Fruit fly (Drosophila melanogaster) whole organism, embryonic: ENCODE results near the gene NFAT.

Source experiments
- Atf-2 ChIP-seq: fragments of 200-800 bp; sonication (Bioruptor generic); optimal IDR thresholded peaks from 2 replicates; lab custom pipeline; 2016; ENCODE audit warnings: missing biosample characterization, missing genetic modification characterization
- BEAF-32 ChIP-seq: fragments of 200-800 bp; sonication (Bioruptor generic); optimal IDR thresholded peaks from 3 replicates; lab custom pipeline; 2017; ENCODE audit warnings: missing biosample characterization, missing genetic modification characterization, mild to moderate bottlenecking, moderate library complexity, missing genetic modification reagents
- Bdp1 ChIP-seq: fragments of 200-800 bp; sonication (Bioruptor generic); optimal IDR thresholded peaks from 3 replicates; lab custom pipeline; 2016; ENCODE audit warnings: missing biosample characterization, missing genetic modification characterization
- CG10274 ChIP-seq: fragments of 200-800 bp; sonication (Bioruptor generic); optimal IDR thresholded peaks from 3 replicates; lab custom pipeline; 2017; ENCODE audit warnings: missing biosample characterization, mild to moderate bottlenecking, missing genetic modification characterization
- CG11695 ChIP-seq: fragments of 200-800 bp; sonication (Bioruptor generic); IDR thresholded peaks from 3 replicates; pipeline ENCODE4 v1.3.6; 2022; ENCODE audit warnings: missing biosample characterization, missing genetic modification characterization
- CG16779 ChIP-seq: fragments of 200-800 bp; sonication (Bioruptor generic); IDR thresholded peaks from 2 replicates; pipeline ENCODE4 v1.3.6; 2022; ENCODE audit warnings: missing biosample characterization, missing genetic modification characterization
- CG16863 ChIP-seq: fragments of 200-800 bp; sonication (Bioruptor generic); optimal IDR thresholded peaks from 3 replicates; lab custom pipeline; 2016; ENCODE audit warnings: missing biosample characterization, missing genetic modification characterization
- CG17359 ChIP-seq: fragments of 200-800 bp; sonication (Bioruptor generic); optimal IDR thresholded peaks from 3 replicates; lab custom pipeline; 2018; ENCODE audit warnings: missing biosample characterization, mild to moderate bottlenecking, missing genetic modification characterization, moderate library complexity
- CG17361 ChIP-seq: fragments of 200-800 bp; sonication (Bioruptor generic); IDR thresholded peaks from 3 replicates; pipeline ENCODE4 v1.3.6; 2022; ENCODE audit warnings: missing biosample characterization, missing genetic modification characterization
- CG17802 ChIP-seq: fragments of 200-800 bp; sonication (Bioruptor generic); optimal IDR thresholded peaks from 2 replicates; lab custom pipeline; 2018; ENCODE audit warnings: missing biosample characterization, mild to moderate bottlenecking, missing genetic modification characterization, moderate library complexity
- CG4820 ChIP-seq: fragments of 200-800 bp; sonication (Bioruptor generic); optimal IDR thresholded peaks from 3 replicates; lab custom pipeline; 2016; ENCODE audit warnings: missing biosample characterization, missing genetic modification characterization
- CG5245 ChIP-seq: fragments of 200-800 bp; sonication (Bioruptor generic); optimal IDR thresholded peaks from 3 replicates; lab custom pipeline; 2016; ENCODE audit warnings: missing biosample characterization, missing genetic modification characterization
- CG7556 ChIP-seq: fragments of 200-800 bp; sonication (Bioruptor generic); optimal IDR thresholded peaks from 2 replicates; lab custom pipeline; 2017; ENCODE audit warnings: missing biosample characterization, mild to moderate bottlenecking, missing genetic modification characterization
- CG8281 ChIP-seq: fragments of 200-800 bp; sonication (Bioruptor generic); optimal IDR thresholded peaks from 2 replicates; lab custom pipeline; 2018; ENCODE audit warnings: missing biosample characterization, mild to moderate bottlenecking, missing genetic modification characterization, moderate library complexity
- CG9215 ChIP-seq: fragments of 200-800 bp; sonication (Bioruptor generic); IDR thresholded peaks from 2 replicates; pipeline ENCODE4 v1.3.6; 2022; ENCODE audit warnings: missing biosample characterization, missing genetic modification characterization
- CG9932 ChIP-seq: fragments of 200-800 bp; sonication (Bioruptor generic); IDR thresholded peaks from 2 replicates; pipeline ENCODE4 v1.3.6; 2022; ENCODE audit warnings: missing biosample characterization, missing genetic modification characterization
- Dfd ChIP-seq, 2 experiments: fragments of >200 bp; optimal IDR thresholded peaks; 2 replicates each; lab custom pipeline; 2017; ENCODE audit warnings: missing biosample characterization in 2 of 2, missing genetic modification characterization in 2 of 2
- Fer2 ChIP-seq: fragments of 200-800 bp; sonication (Bioruptor generic); optimal IDR thresholded peaks from 2 replicates; lab custom pipeline; 2018; ENCODE audit warnings: missing biosample characterization, mild to moderate bottlenecking, missing genetic modification characterization, moderate library complexity
- HHEX ChIP-seq: fragments of 200-800 bp; sonication (Bioruptor generic); optimal IDR thresholded peaks from 3 replicates; lab custom pipeline; 2017; ENCODE audit warnings: missing biosample characterization, mild to moderate bottlenecking, missing genetic modification characterization, missing genetic modification reagents
- Hey ChIP-seq: fragments of 200-800 bp; sonication (Bioruptor generic); optimal IDR thresholded peaks from 3 replicates; lab custom pipeline; 2018; ENCODE audit warnings: missing biosample characterization, mild to moderate bottlenecking, missing genetic modification characterization
- HmgD ChIP-seq: fragments of 200-800 bp; sonication (Bioruptor generic); optimal IDR thresholded peaks from 3 replicates; lab custom pipeline; 2016; ENCODE audit warnings: missing biosample characterization, missing genetic modification characterization
- NFAT ChIP-seq: fragments of 200-800 bp; sonication (Bioruptor generic); IDR thresholded peaks from 2 replicates; pipeline ENCODE4 v1.3.6; 2022; ENCODE audit warnings: missing biosample characterization, missing genetic modification characterization
- NfI ChIP-seq: fragments of 200-800 bp; sonication (Bioruptor generic); optimal IDR thresholded peaks from 3 replicates; lab custom pipeline; 2018; ENCODE audit warnings: missing biosample characterization, mild to moderate bottlenecking, missing genetic modification characterization, moderate library complexity
- Ravus ChIP-seq: fragments of 200-800 bp; sonication (Bioruptor generic); IDR thresholded peaks from 2 replicates; pipeline ENCODE4 v1.3.6; 2022; ENCODE audit warnings: missing biosample characterization, missing genetic modification characterization
- Side ChIP-seq: fragments of 200-800 bp; sonication (Bioruptor generic); optimal IDR thresholded peaks from 2 replicates; lab custom pipeline; 2016; ENCODE audit warnings: missing biosample characterization, missing genetic modification characterization
- Sox100B ChIP-seq: fragments of 200-800 bp; sonication (Bioruptor generic); optimal IDR thresholded peaks from 3 replicates; lab custom pipeline; 2018; ENCODE audit warnings: missing biosample characterization, mild to moderate bottlenecking, missing genetic modification characterization
- Sry-β ChIP-seq: fragments of 200-800 bp; sonication (Bioruptor generic); optimal IDR thresholded peaks from 2 replicates; lab custom pipeline; 2018; ENCODE audit warnings: missing biosample characterization, mild to moderate bottlenecking, missing genetic modification characterization, moderate library complexity
- Vsx1 ChIP-seq: fragments of 200-800 bp; sonication (Bioruptor generic); optimal IDR thresholded peaks from 2 replicates; lab custom pipeline; 2017; ENCODE audit warnings: missing biosample characterization, mild to moderate bottlenecking, missing genetic modification characterization, missing genetic modification reagents
- ato ChIP-seq: fragments of 200-800 bp; sonication (Bioruptor generic); IDR thresholded peaks from 2 replicates; pipeline ENCODE4 v1.3.6; 2022; ENCODE audit warnings: missing biosample characterization, missing genetic modification characterization; ENCODE audit not compliant: partially characterized antibody
- az2 ChIP-seq: fragments of 200-800 bp; sonication (Bioruptor generic); optimal IDR thresholded peaks from 3 replicates; lab custom pipeline; 2016; ENCODE audit warnings: missing biosample characterization, missing genetic modification characterization
- cato ChIP-seq: fragments of 200-800 bp; sonication (Bioruptor generic); optimal IDR thresholded peaks from 2 replicates; lab custom pipeline; 2016; ENCODE audit warnings: missing biosample characterization, missing genetic modification characterization, borderline replicate concordance
- caup ChIP-seq: fragments of 200-800 bp; sonication (Bioruptor generic); optimal IDR thresholded peaks from 3 replicates; lab custom pipeline; 2017; ENCODE audit warnings: missing biosample characterization, mild to moderate bottlenecking, missing genetic modification characterization, moderate library complexity; ENCODE audit not compliant: severe bottlenecking
- cg ChIP-seq: fragments of 200-800 bp; sonication (Bioruptor generic); optimal IDR thresholded peaks from 3 replicates; lab custom pipeline; 2019; ENCODE audit warnings: missing biosample characterization, mild to moderate bottlenecking, missing genetic modification characterization, moderate library complexity
- chinmo ChIP-seq: fragments of 200-800 bp; sonication (Bioruptor generic); IDR thresholded peaks from 4 replicates; pipeline ENCODE4 v1.3.6; 2022; ENCODE audit warnings: missing biosample characterization, missing genetic modification characterization; ENCODE audit not compliant: partially characterized antibody
- esg ChIP-seq: fragments of 200-800 bp; sonication (Bioruptor generic); conservative IDR thresholded peaks from 2 replicates; pipeline ENCODE4 v1.3.6; 2022; ENCODE audit warnings: missing biosample characterization, missing genetic modification characterization
- ewg ChIP-seq: fragments of 200-800 bp; sonication (Bioruptor generic); optimal IDR thresholded peaks from 3 replicates; lab custom pipeline; 2017; ENCODE audit warnings: mild to moderate bottlenecking, missing biosample characterization, missing genetic modification reagents, missing genetic modification characterization
- fd3F ChIP-seq: fragments of 200-800 bp; sonication (Bioruptor generic); optimal IDR thresholded peaks from 2 replicates; lab custom pipeline; 2018; ENCODE audit warnings: missing biosample characterization, mild to moderate bottlenecking, missing genetic modification characterization, moderate library complexity
- ken ChIP-seq: fragments of 200-800 bp; sonication (Bioruptor generic); IDR thresholded peaks from 3 replicates; pipeline ENCODE4 v1.3.6; 2022; ENCODE audit warnings: missing biosample characterization, missing genetic modification characterization
- maf-S ChIP-seq: fragments of 200-800 bp; sonication (Bioruptor generic); optimal IDR thresholded peaks from 2 replicates; lab custom pipeline; 2016; ENCODE audit warnings: missing biosample characterization, missing genetic modification characterization
- otp ChIP-seq: fragments of 200-800 bp; sonication (Bioruptor generic); IDR thresholded peaks from 3 replicates; pipeline ENCODE4, ENCODE4 v1.3.6; 2022; ENCODE audit warnings: missing biosample characterization, missing genetic modification characterization
- p53 ChIP-seq: fragments of 200-800 bp; sonication (Bioruptor generic); optimal IDR thresholded peaks from 2 replicates; lab custom pipeline; 2016; ENCODE audit warnings: missing biosample characterization, missing genetic modification characterization
- salm ChIP-seq: fragments of 200-800 bp; sonication (Bioruptor generic); optimal IDR thresholded peaks from 2 replicates; lab custom pipeline; 2018; ENCODE audit warnings: missing biosample characterization, mild to moderate bottlenecking, missing genetic modification characterization
- so ChIP-seq: fragments of 200-800 bp; sonication (Bioruptor generic); IDR thresholded peaks from 3 replicates; pipeline ENCODE4 v1.3.6; 2022; ENCODE audit warnings: missing biosample characterization, missing genetic modification characterization
- stwl ChIP-seq: fragments of 200-800 bp; sonication (Bioruptor generic); optimal IDR thresholded peaks from 3 replicates; lab custom pipeline; 2018; ENCODE audit warnings: missing biosample characterization, mild to moderate bottlenecking, missing genetic modification characterization, moderate library complexity
- trem ChIP-seq: fragments of 200-800 bp; optimal IDR thresholded peaks from 3 replicates; lab custom pipeline; 2019; ENCODE audit warnings: missing biosample characterization, mild to moderate bottlenecking, missing genetic modification characterization, moderate library complexity
- vnd ChIP-seq: fragments of 200-800 bp; sonication (Bioruptor generic); IDR thresholded peaks from 3 replicates; pipeline ENCODE4 v1.3.6; 2022; ENCODE audit warnings: missing biosample characterization, missing genetic modification characterization; ENCODE audit not compliant: partially characterized antibody
- yki ChIP-seq: fragments of >200 bp; optimal IDR thresholded peaks from 3 replicates; lab custom pipeline; 2018
- zfh2 ChIP-seq: fragments of 200-800 bp; sonication (Bioruptor generic); optimal IDR thresholded peaks from 2 replicates; lab custom pipeline; 2016; ENCODE audit warnings: missing biosample characterization, missing genetic modification characterization

The NFAT gene

DNA sequence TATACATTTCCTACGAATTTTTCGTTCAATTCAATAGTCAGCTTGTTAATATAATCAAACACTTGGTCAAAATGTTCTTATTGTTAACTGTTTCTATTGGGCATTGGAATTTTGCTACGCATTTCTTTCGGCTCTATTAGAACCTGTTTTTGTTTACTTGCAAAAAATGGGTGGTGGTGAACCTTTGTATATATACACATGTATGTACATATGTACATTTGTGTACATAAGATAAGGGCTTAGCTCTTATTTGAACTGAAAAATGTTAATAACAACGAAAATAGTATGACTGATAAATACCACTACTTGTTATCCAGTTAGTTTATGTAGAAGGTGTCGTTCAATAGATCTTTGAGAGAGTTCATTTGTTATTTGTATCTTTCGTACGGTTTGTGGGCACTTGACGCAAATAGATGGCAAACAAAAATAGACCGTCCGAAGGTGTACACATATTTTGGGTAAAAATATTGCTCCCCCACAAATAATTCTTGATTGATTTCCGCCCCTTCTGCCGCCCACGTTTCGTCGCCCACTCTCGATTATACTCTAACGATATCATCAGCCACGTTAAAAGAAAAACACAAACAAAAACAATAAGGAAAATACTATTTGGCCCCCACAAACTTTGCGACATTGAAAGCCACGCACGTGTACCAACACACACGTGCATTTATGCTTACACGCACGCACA is 1.5 kb downstream of the NFAT start (continued):
- 0 out of 3 replicates have a peak, but pooled peaks have one; percentile 7 for TF ChIP-seq CG11695 (GFP tag; lab: Robert Waterston, UW)
- peak; percentile 27 for TF ChIP-seq CG17359 (tag; lab: Kevin White, UChicago)
- TF ChIP-seq NFAT (GFP tag; lab: Robert Waterston, UW) = peak; percentile 56; the same call in 1 of the 2 replicates
- no peak for TF ChIP-seq az2 (GFP tag; lab: Kevin White, UChicago)
- TF ChIP-seq HmgD (GFP tag; lab: Kevin White, UChicago) = no peak
- TF ChIP-seq trem (tag; lab: Kevin White, UChicago) = no peak
- TF ChIP-seq CG16779 (GFP tag; lab: Robert Waterston, UW) = no peak
- peak; percentile 73 for TF ChIP-seq caup (GFP tag; lab: Kevin White, UChicago)
- no peak for TF ChIP-seq CG17361 (GFP tag; lab: Robert Waterston, UW)
- peak; percentile 61 for TF ChIP-seq HHEX (GFP tag; lab: Kevin White, UChicago)
- TF ChIP-seq Ravus (GFP tag; lab: Robert Waterston, UW) = no peak
- TF ChIP-seq, all 482 proteins: peak for 85

- TF ChIP-seq zfh2 (GFP tag; lab: Kevin White, UChicago) = peak; percentile 78
- peak; percentile 62 for TF ChIP-seq esg
- TF ChIP-seq Hey (tag; lab: Kevin White, UChicago) = peak; percentile 61
- TF ChIP-seq so (GFP tag; lab: Robert Waterston, UW) = peak; percentile 83
- peak; percentile 71 for TF ChIP-seq NfI
- TF ChIP-seq Dfd (GFP tag; optimal IDR thresholded peaks at IDR 0.05; lab: Kevin White, UChicago) = no peak
- TF ChIP-seq stwl (tag; lab: Kevin White, UChicago) = no peak
- peak; percentile 70 for TF ChIP-seq maf-S
- TF ChIP-seq ato (GFP tag; lab: Robert Waterston, UW) = no peak
- peak; percentile 55 for TF ChIP-seq CG4820 (GFP tag; lab: Kevin White, UChicago)
- peak; percentile 28 for TF ChIP-seq Fer2 (tag; lab: Kevin White, UChicago)
- TF ChIP-seq CG7556 = peak; percentile 74
- TF ChIP-seq CG9215 (GFP tag; lab: Robert Waterston, UW) = peak; percentile 81
- peak; percentile 64 for TF ChIP-seq salm
- TF ChIP-seq p53 (GFP tag; lab: Kevin White, UChicago) = peak; percentile 47
- peak; percentile 56 for TF ChIP-seq CG8281 (tag; lab: Kevin White, UChicago)
- TF ChIP-seq Atf-2 = peak; percentile 69
- TF ChIP-seq yki (lab: Kevin White, UChicago) = no peak
- TF ChIP-seq CG17802 (tag; lab: Kevin White, UChicago) = peak; percentile 21
- no peak for TF ChIP-seq vnd (GFP tag; lab: Robert Waterston, UW)
- TF ChIP-seq ewg = no peak
- peak; percentile 72 for TF ChIP-seq fd3F (GFP tag; lab: Kevin White, UChicago)
- TF ChIP-seq CG9932 = peak; percentile 87
- TF ChIP-seq cato (GFP tag; lab: Kevin White, UChicago) = no peak
- TF ChIP-seq BEAF-32 = no peak
- peak; percentile 63 for TF ChIP-seq Sox100B (GFP tag; lab: Kevin White, UChicago)
- TF ChIP-seq chinmo (GFP tag; lab: Robert Waterston, UW) = 0 out of 4 replicates have a peak, but pooled peaks have one; percentile 4
- peak; percentile 53 for TF ChIP-seq CG5245
- TF ChIP-seq CG16863 (GFP tag; lab: Kevin White, UChicago) = peak; percentile 72
- TF ChIP-seq Sry-β (GFP tag; lab: Kevin White, UChicago) = no peak
- peak; percentile 27 for TF ChIP-seq CG10274 (GFP tag; lab: Kevin White, UChicago)
- 0 out of 3 replicates have a peak, but pooled peaks have one; percentile 50 for TF ChIP-seq otp (GFP tag; lab: Robert Waterston, UW)
- TF ChIP-seq Vsx1 (GFP tag; lab: Kevin White, UChicago) = peak; percentile 40
- TF ChIP-seq Bdp1 (GFP tag; lab: Kevin White, UChicago) = peak; percentile 54
- peak; percentile 77 for TF ChIP-seq Side
- peak; percentile 84 for TF ChIP-seq cg
- peak; percentile 71 for TF ChIP-seq ken (GFP tag; lab: Robert Waterston, UW)
These were observed 2.0 kb downstream of the NFAT start for dm6 chrX:13626579-13626894.
